Worm (Caenorhabditis elegans): ENCODE measurements around the gene selt-1.2.

ce11 chrV:10723583-10723982, 23.6 kb downstream of the selt-1.2 start:
- TF ChIP-seq mcd-1 (GFP tag; IDR thresholded peaks at IDR 0.05): no peak
- no peak for TF ChIP-seq let-526 (GFP tag; IDR thresholded peaks at IDR 0.05)
- TF ChIP-seq ceh-79 (tag; optimal IDR thresholded peaks at IDR 0.05): no peak
- TF ChIP-seq C06A6.2 (GFP tag; conservative IDR thresholded peaks at IDR 0.05): no peak
- TF ChIP-seq lin-40 (tag; optimal IDR thresholded peaks at IDR 0.05): no peak
- no peak for TF ChIP-seq snpc-1.1 (tag; optimal IDR thresholded peaks at IDR 0.05; ENCODE audit: insufficient read depth)
- TF ChIP-seq F33H1.4 (GFP tag; IDR thresholded peaks at IDR 0.05): no peak
- TF ChIP-seq aptf-2 (GFP tag; conservative IDR thresholded peaks at IDR 0.05): no peak
- TF ChIP-seq snpc-4 (GFP tag; optimal IDR thresholded peaks at IDR 0.05): no peak
- TF ChIP-seq snpc-4 (tag; optimal IDR thresholded peaks at IDR 0.05): no peak
- no peak for TF ChIP-seq T07F8.4 (tag; optimal IDR thresholded peaks at IDR 0.05)
- TF ChIP-seq pha-4 (tag; optimal IDR thresholded peaks at IDR 0.05): no peak
- no peak for TF ChIP-seq B0035.1 (tag; optimal IDR thresholded peaks at IDR 0.05)
